Worm (Caenorhabditis elegans): Measurements from ENCODE around the gene stdh-1.

DNA sequence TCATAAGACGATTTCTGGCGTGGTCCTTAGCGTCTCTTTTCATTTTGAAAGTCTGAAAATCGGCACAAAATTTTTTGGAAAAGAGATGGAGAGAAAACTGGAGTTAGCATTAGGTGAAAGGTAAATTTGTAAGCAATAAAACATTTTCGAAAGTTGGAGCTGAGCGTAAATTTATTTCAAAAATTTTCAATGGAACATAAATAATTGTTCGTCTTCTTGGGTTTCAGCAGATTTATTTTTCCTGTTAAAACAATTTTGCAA, 2.6 kb downstream of the stdh-1 start, which contains the start of gene C06B3.6:
- TF ChIP-seq sup-37 (GFP tag; optimal IDR thresholded peaks at IDR 0.05) = no peak
- no peak for TF ChIP-seq lir-3 (tag; optimal IDR thresholded peaks at IDR 0.05; ENCODE audit: poor library complexity)
- TF ChIP-seq nhr-71 (tag; optimal IDR thresholded peaks at IDR 0.05) = no peak

Measured in whole organism, L1 larva.